Worm (Caenorhabditis elegans) whole organism, L4 larva: ENCODE data around the gene sri-20.

Experiments
- F26F4.8 ChIP-seq: fragments of 200-800 bp; sonication (Bioruptor generic); conservative IDR thresholded peaks from 2 replicates; pipeline ENCODE4 v1.3.6; 2022; ENCODE audit warnings: missing genetic modification characterization, missing compliant biosample characterization
- Y105C5A.15 ChIP-seq: fragments of 200-800 bp; sonication (Bioruptor generic); IDR thresholded peaks from 2 replicates; pipeline ENCODE4 v1.3.6; 2022; ENCODE audit warnings: missing genetic modification characterization, missing compliant biosample characterization
- Y75B8A.6 ChIP-seq: fragments of 200-800 bp; sonication (Bioruptor generic); IDR thresholded peaks from 2 replicates; pipeline ENCODE4 v1.3.6; 2022; ENCODE audit warnings: missing genetic modification reagents, missing genetic modification characterization, missing compliant biosample characterization
- daf-16 ChIP-seq, 3 experiments: sonication (generic microtip); optimal IDR thresholded peaks; 2 replicates each; lab custom pipeline; 2016 to 2017; ENCODE audit warnings: missing genetic modification characterization in 3 of 3, missing genetic modification reagents in 3 of 3, mild to moderate bottlenecking in 2 of 3, missing compliant biosample characterization in 2 of 3, missing biosample characterization in 1 of 3, moderate library complexity in 1 of 3
- daf-8 ChIP-seq: fragments of 200-800 bp; sonication (Bioruptor generic); IDR thresholded peaks from 2 replicates; pipeline ENCODE4 v1.3.6; 2022; ENCODE audit warnings: missing genetic modification characterization, missing compliant biosample characterization
- pha-4 ChIP-seq, 2 experiments: fragments of 150-350 bp in 1 of 2; fragments of 200-800 bp in 1 of 2; sonication (Bioruptor generic) in 1 of 2; IDR thresholded peaks in 1 of 2; optimal IDR thresholded peaks in 1 of 2; 2 replicates each; pipeline versions ENCODE4 v1.3.6 to Lab custom; 2014 to 2022; ENCODE audit warnings: missing genetic modification characterization in 2 of 2, missing genetic modification reagents in 2 of 2, missing biosample characterization in 1 of 2, missing compliant biosample characterization in 1 of 2
- skn-1 ChIP-seq: fragments of 150-350 bp; optimal IDR thresholded peaks from 2 replicates; lab custom pipeline; 2014; ENCODE audit warnings: missing biosample characterization, missing genetic modification characterization

sri-20 gene

ce11 chrV:10418961-10419360 lies 50.6 kb downstream of the sri-20 start, which contains the start of gene F15H10.5:
TSS of gene F15H10.5 (minus strand) at chrV:10419061.
- TF ChIP-seq F26F4.8 (GFP tag; lab: Robert Waterston, UW), result no peak
- TF ChIP-seq Y105C5A.15 (GFP tag; lab: Robert Waterston, UW), result no peak
- no peak for TF ChIP-seq Y75B8A.6 (GFP tag; lab: Robert Waterston, UW)
- no peak for TF ChIP-seq daf-16 (GFP tag; optimal IDR thresholded peaks at IDR 0.05; lab: Kevin White, UChicago)
- no peak for TF ChIP-seq daf-16 (tag; optimal IDR thresholded peaks at IDR 0.05; lab: Kevin White, UChicago)
- no peak for TF ChIP-seq daf-8
- TF ChIP-seq pha-4 (GFP tag; IDR thresholded peaks at IDR 0.05; lab: Robert Waterston, UW), result no peak
- no peak for TF ChIP-seq pha-4 (tag; optimal IDR thresholded peaks at IDR 0.05; lab: Kevin White, UChicago)
- no peak for TF ChIP-seq skn-1 (tag; lab: Kevin White, UChicago)
